Fruit fly (Drosophila melanogaster): ENCODE data around the gene CG31676.

The CG31676 gene

DNA sequence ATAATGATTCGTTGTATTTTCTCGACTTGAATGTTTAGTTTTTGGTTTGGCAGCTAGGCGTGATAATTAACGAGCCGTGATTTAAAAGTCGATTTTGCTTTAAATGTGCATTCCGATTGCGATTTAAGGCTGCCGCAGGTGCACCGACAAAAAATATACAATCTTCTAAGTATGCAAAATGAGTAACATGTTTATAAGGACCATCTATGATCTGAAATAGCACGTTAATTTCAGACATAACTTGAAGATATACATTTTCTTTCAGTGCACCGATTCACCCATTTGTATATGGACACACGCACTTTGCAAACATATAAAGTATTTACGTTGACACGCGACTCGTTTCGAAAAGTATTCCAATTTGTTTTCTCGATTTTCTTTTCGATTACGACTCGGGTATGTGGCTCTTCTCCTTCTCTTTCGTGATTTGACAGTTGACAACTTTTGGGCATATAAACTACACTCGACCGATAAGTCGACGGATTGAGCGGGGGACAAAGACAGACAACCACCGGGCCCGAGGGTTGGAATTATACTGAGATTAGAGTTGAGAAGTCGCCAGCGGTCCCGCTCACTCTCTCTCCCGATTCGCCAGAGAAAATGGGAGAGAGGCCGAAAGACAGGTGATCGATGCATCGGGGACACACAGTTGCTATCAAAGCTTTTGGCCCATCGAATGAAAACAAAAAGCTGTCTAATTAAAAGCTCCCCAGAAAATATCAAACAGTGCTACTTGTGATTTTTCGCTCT, 49.5 kb downstream of the CG31676 start (continued):
- no peak for TF ChIP-seq Dref (GFP tag; IDR thresholded peaks at IDR 0.05)
- no peak for TF ChIP-seq dati (GFP tag; IDR thresholded peaks at IDR 0.05)
- peak; percentile 9; the same call in 1 of the 2 replicates for TF ChIP-seq HLH3B (GFP tag; IDR thresholded peaks at IDR 0.05)
- TF ChIP-seq CG7786 (GFP tag; optimal IDR thresholded peaks at IDR 0.05), result peak; percentile 34
- TF ChIP-seq jing (GFP tag; optimal IDR thresholded peaks at IDR 0.05), result no peak
- no peak for TF ChIP-seq CG4730 (GFP tag; IDR thresholded peaks at IDR 0.05)
- TF ChIP-seq ara (GFP tag; IDR thresholded peaks at IDR 0.05), result no peak
- TF ChIP-seq CG8388 (GFP tag; optimal IDR thresholded peaks at IDR 0.05), result peak; percentile 7
- peak; percentile 13 for TF ChIP-seq CG18599 (GFP tag; optimal IDR thresholded peaks at IDR 0.05)
- peak; percentile 55 for TF ChIP-seq CG15269 (tag; optimal IDR thresholded peaks at IDR 0.05)
- no peak for TF ChIP-seq CG4360 (GFP tag; IDR thresholded peaks at IDR 0.05)
- TF ChIP-seq CG2889 (GFP tag; IDR thresholded peaks at IDR 0.05), result no peak
- TF ChIP-seq CG12391 (tag; optimal IDR thresholded peaks at IDR 0.05), result peak; percentile 42
- TF ChIP-seq shn (GFP tag; optimal IDR thresholded peaks at IDR 0.05), result peak; percentile 42
- TF ChIP-seq CG34422 (GFP tag; IDR thresholded peaks at IDR 0.05), result 0 out of 3 replicates have a peak, but pooled peaks have one; percentile 10
- TF ChIP-seq CG11504 (tag; optimal IDR thresholded peaks at IDR 0.05), result peak; percentile 55
- TF ChIP-seq MESR4 (GFP tag; optimal IDR thresholded peaks at IDR 0.05), result no peak
- TF ChIP-seq grau (tag; optimal IDR thresholded peaks at IDR 0.05), result peak; percentile 33
- no peak for TF ChIP-seq CG6683 (GFP tag; optimal IDR thresholded peaks at IDR 0.05)
- TF ChIP-seq bsh (GFP tag; optimal IDR thresholded peaks at IDR 0.05), result peak in 1 of 2 experiments; percentile 47
- TF ChIP-seq Ptx1 (GFP tag; IDR thresholded peaks at IDR 0.05), result peak; percentile 36; the same call in 1 of the 2 replicates
- TF ChIP-seq CG2678 (tag; optimal IDR thresholded peaks at IDR 0.05), result peak; percentile 37
- TF ChIP-seq CG4820 (GFP tag; optimal IDR thresholded peaks at IDR 0.05), result peak; percentile 44
- peak; percentile 36 for TF ChIP-seq Dad (GFP tag; optimal IDR thresholded peaks at IDR 0.05)
- peak; percentile 35 for TF ChIP-seq lilli (GFP tag; optimal IDR thresholded peaks at IDR 0.05)
- TF ChIP-seq Atf3 (GFP tag; optimal IDR thresholded peaks at IDR 0.05), result peak; percentile 4
- TF ChIP-seq gem (tag; optimal IDR thresholded peaks at IDR 0.05), result peak; percentile 61
- TF ChIP-seq Aef1 (GFP tag; IDR thresholded peaks at IDR 0.05), result no peak
- peak in 1 of 2 experiments; percentile 5 for TF ChIP-seq chif (GFP tag; optimal IDR thresholded peaks at IDR 0.05)
- no peak for TF ChIP-seq insv (GFP tag; optimal IDR thresholded peaks at IDR 0.05)
- peak; percentile 35 for TF ChIP-seq CG12071 (GFP tag; optimal IDR thresholded peaks at IDR 0.05)
- TF ChIP-seq Bgb (GFP tag; IDR thresholded peaks at IDR 0.05; ENCODE audit: partially characterized antibody), result peak; percentile 26; the same call in 1 of the 2 replicates
- peak; percentile 24 for TF ChIP-seq az2 (GFP tag; optimal IDR thresholded peaks at IDR 0.05)
- no peak for TF ChIP-seq hkb (optimal IDR thresholded peaks at IDR 0.05)
- TF ChIP-seq hkb (GFP tag; IDR thresholded peaks at IDR 0.05), result peak; percentile 31; the same call in 1 of the 2 replicates
- 0 out of 2 replicates have a peak, but pooled peaks have one; percentile 11 for TF ChIP-seq CG31224 (GFP tag; IDR thresholded peaks at IDR 0.05)
- peak; percentile 25 for TF ChIP-seq Awh (GFP tag; IDR thresholded peaks at IDR 0.05)
- peak; percentile 80 for TF ChIP-seq CG12769 (tag; optimal IDR thresholded peaks at IDR 0.05)
- peak; percentile 43 for TF ChIP-seq bcd (GFP tag; optimal IDR thresholded peaks at IDR 0.05)
- peak in 1 of 3 experiments; percentile 38 for TF ChIP-seq lola (GFP tag; optimal IDR thresholded peaks at IDR 0.05)
- peak; percentile 47 for TF ChIP-seq Nf-YB (GFP tag; optimal IDR thresholded peaks at IDR 0.05)
- TF ChIP-seq Jarid2 (GFP tag; optimal IDR thresholded peaks at IDR 0.05), result peak; percentile 84
- TF ChIP-seq CG3407 (GFP tag; optimal IDR thresholded peaks at IDR 0.05), result peak; percentile 8
- peak; percentile 51 for TF ChIP-seq kah (GFP tag; optimal IDR thresholded peaks at IDR 0.05)
- TF ChIP-seq CG10209 (GFP tag; optimal IDR thresholded peaks at IDR 0.05), result peak; percentile 53
- TF ChIP-seq ewg (GFP tag; optimal IDR thresholded peaks at IDR 0.05), result peak; percentile 6
- peak; percentile 44 for TF ChIP-seq CG7987 (GFP tag; optimal IDR thresholded peaks at IDR 0.05)
- no peak for TF ChIP-seq pita (GFP tag; optimal IDR thresholded peaks at IDR 0.05)

Measured in whole organism, embryonic.